Fruit fly (Drosophila melanogaster) S2 (cell line): Measurements from ENCODE around the gene Miro.

Experiments used
- CG8478 ChIP-seq: fragments of >200 bp; optimal IDR thresholded peaks from 2 replicates; lab custom pipeline; 2018
- CTCF ChIP-seq, 2 experiments: fragments of >200 bp; optimal IDR thresholded peaks; 2 replicates each; lab custom pipeline; 2018

dm6 chr3R:24015449-24015848, 23.2 kb downstream of the Miro start:
- TF ChIP-seq CG8478 = no peak
- no peak for TF ChIP-seq CTCF (optimal IDR thresholded peaks at IDR 0.05; lab: Kevin White, UChicago)
